Fruit fly (Drosophila melanogaster) whole organism, embryonic: Measurements from ENCODE around the gene wls.

ENCODE experiments used
- CG12219 ChIP-seq: fragments of 200-800 bp; sonication (Bioruptor generic); optimal IDR thresholded peaks from 3 replicates; lab custom pipeline; 2018; ENCODE audit warnings: missing biosample characterization, mild to moderate bottlenecking, missing genetic modification characterization
- CG1529 ChIP-seq: fragments of 200-800 bp; sonication (Bioruptor generic); optimal IDR thresholded peaks from 3 replicates; lab custom pipeline; 2018; ENCODE audit warnings: missing biosample characterization, missing genetic modification characterization
- CG15696 ChIP-seq: fragments of 200-800 bp; sonication (Bioruptor generic); optimal IDR thresholded peaks from 2 replicates; lab custom pipeline; 2019; ENCODE audit warnings: missing biosample characterization, mild to moderate bottlenecking, missing genetic modification characterization, moderate library complexity
- CG17361 ChIP-seq: fragments of 200-800 bp; sonication (Bioruptor generic); IDR thresholded peaks from 3 replicates; pipeline ENCODE4 v1.3.6; 2022; ENCODE audit warnings: missing biosample characterization, missing genetic modification characterization
- CG18476 ChIP-seq: fragments of 200-800 bp; sonication (Bioruptor generic); optimal IDR thresholded peaks from 2 replicates; lab custom pipeline; 2016; ENCODE audit warnings: missing biosample characterization, mild to moderate bottlenecking, missing genetic modification characterization
- CG18764 ChIP-seq: fragments of 200-800 bp; sonication (Bioruptor generic); optimal IDR thresholded peaks from 3 replicates; lab custom pipeline; 2016; ENCODE audit warnings: missing biosample characterization, missing genetic modification characterization
- CG2875 ChIP-seq: fragments of 200-800 bp; sonication (Bioruptor generic); optimal IDR thresholded peaks from 2 replicates; lab custom pipeline; 2017; ENCODE audit warnings: missing biosample characterization, mild to moderate bottlenecking, missing genetic modification characterization, missing genetic modification reagents
- CG3065 ChIP-seq: fragments of 200-800 bp; sonication (Bioruptor generic); optimal IDR thresholded peaks from 2 replicates; lab custom pipeline; 2016; ENCODE audit warnings: missing biosample characterization, missing genetic modification characterization
- CG3163 ChIP-seq: fragments of 200-800 bp; sonication (Bioruptor generic); optimal IDR thresholded peaks from 3 replicates; lab custom pipeline; 2016; ENCODE audit warnings: missing biosample characterization, missing genetic modification characterization
- CG4707 ChIP-seq: fragments of 200-800 bp; sonication (Bioruptor generic); optimal IDR thresholded peaks from 2 replicates; lab custom pipeline; 2018; ENCODE audit warnings: missing biosample characterization, mild to moderate bottlenecking, missing genetic modification characterization, moderate library complexity
- CG5245 ChIP-seq: fragments of 200-800 bp; sonication (Bioruptor generic); optimal IDR thresholded peaks from 3 replicates; lab custom pipeline; 2016; ENCODE audit warnings: missing biosample characterization, missing genetic modification characterization
- CG6175 ChIP-seq: fragments of 200-800 bp; sonication (Bioruptor generic); IDR thresholded peaks from 3 replicates; pipeline ENCODE4 v1.3.6; 2022; ENCODE audit warnings: missing biosample characterization, missing genetic modification characterization
- CG6654 ChIP-seq: fragments of 200-800 bp; sonication (Bioruptor generic); optimal IDR thresholded peaks from 2 replicates; lab custom pipeline; 2017; ENCODE audit warnings: missing biosample characterization, mild to moderate bottlenecking, missing genetic modification characterization
- CHES-1-like ChIP-seq: fragments of 200-800 bp; sonication (Bioruptor generic); optimal IDR thresholded peaks from 2 replicates; lab custom pipeline; 2016; ENCODE audit warnings: missing biosample characterization, missing genetic modification characterization
- Camta ChIP-seq: fragments of 200-800 bp; sonication (Bioruptor generic); optimal IDR thresholded peaks from 2 replicates; lab custom pipeline; 2016; ENCODE audit warnings: missing biosample characterization, missing genetic modification characterization
- CrebB ChIP-seq: fragments of 200-800 bp; sonication (Bioruptor generic); optimal IDR thresholded peaks from 3 replicates; lab custom pipeline; 2018; ENCODE audit warnings: missing biosample characterization, mild to moderate bottlenecking, missing genetic modification characterization
- Gug ChIP-seq: fragments of 200-800 bp; sonication (Bioruptor generic); IDR thresholded peaks from 4 replicates; pipeline ENCODE4 v1.3.6; 2022; ENCODE audit warnings: missing biosample characterization, missing genetic modification characterization
- HmgZ ChIP-seq: fragments of 200-800 bp; sonication (Bioruptor generic); optimal IDR thresholded peaks from 2 replicates; lab custom pipeline; 2018; ENCODE audit warnings: missing biosample characterization, mild to moderate bottlenecking, missing genetic modification characterization
- Hsf ChIP-seq: fragments of 200-800 bp; sonication (Bioruptor generic); optimal IDR thresholded peaks from 3 replicates; lab custom pipeline; 2016; ENCODE audit warnings: missing biosample characterization, missing genetic modification characterization
- Lim3 ChIP-seq: fragments of 200-800 bp; sonication (Bioruptor generic); IDR thresholded peaks from 2 replicates; pipeline ENCODE4 v1.3.6; 2022; ENCODE audit warnings: missing biosample characterization, missing genetic modification characterization
- MTF-1 ChIP-seq: fragments of 200-800 bp; sonication (Bioruptor generic); optimal IDR thresholded peaks from 2 replicates; lab custom pipeline; 2018; ENCODE audit warnings: missing biosample characterization, mild to moderate bottlenecking, missing genetic modification characterization, borderline replicate concordance
- Mad ChIP-seq: fragments of 200-800 bp; sonication (Bioruptor generic); optimal IDR thresholded peaks from 2 replicates; lab custom pipeline; 2016; ENCODE audit warnings: missing biosample characterization, missing genetic modification characterization
- Mes4 ChIP-seq: fragments of 200-800 bp; sonication (Bioruptor generic); optimal IDR thresholded peaks from 2 replicates; lab custom pipeline; 2016; ENCODE audit warnings: missing biosample characterization, missing genetic modification characterization
- NFAT ChIP-seq: fragments of 200-800 bp; sonication (Bioruptor generic); IDR thresholded peaks from 2 replicates; pipeline ENCODE4 v1.3.6; 2022; ENCODE audit warnings: missing biosample characterization, missing genetic modification characterization
- Oaz ChIP-seq: fragments of 200-800 bp; sonication (Bioruptor generic); IDR thresholded peaks from 2 replicates; pipeline ENCODE4 v1.3.6; 2022; ENCODE audit warnings: missing biosample characterization, missing genetic modification characterization
- PHDP ChIP-seq: fragments of 200-800 bp; sonication (Bioruptor generic); optimal IDR thresholded peaks from 3 replicates; lab custom pipeline; 2018; ENCODE audit warnings: missing biosample characterization, mild to moderate bottlenecking, missing genetic modification characterization, moderate library complexity
- Stat92E ChIP-seq, 3 experiments: fragments of >200 bp in 2 of 3; fragments of 200-800 bp in 1 of 3; sonication (Bioruptor generic) in 1 of 3; optimal IDR thresholded peaks; 2 replicates each; lab custom pipeline; 2017 to 2019; ENCODE audit warnings: missing biosample characterization in 3 of 3, missing genetic modification characterization in 3 of 3, mild to moderate bottlenecking in 1 of 3, moderate library complexity in 1 of 3
- YL-1 ChIP-seq: fragments of 200-800 bp; sonication (Bioruptor generic); optimal IDR thresholded peaks from 3 replicates; lab custom pipeline; 2017; ENCODE audit warnings: missing biosample characterization, mild to moderate bottlenecking, missing genetic modification characterization
- ac ChIP-seq: fragments of 200-800 bp; sonication (Bioruptor generic); optimal IDR thresholded peaks from 3 replicates; lab custom pipeline; 2017; ENCODE audit warnings: missing biosample characterization, mild to moderate bottlenecking, missing genetic modification characterization
- chm ChIP-seq: fragments of 200-800 bp; sonication (Bioruptor generic); IDR thresholded peaks from 2 replicates; pipeline ENCODE4 v1.3.6; 2022; ENCODE audit warnings: missing biosample characterization, missing genetic modification characterization
- croc ChIP-seq: fragments of 200-800 bp; sonication (Bioruptor generic); conservative IDR thresholded peaks from 3 replicates; pipeline ENCODE4 v1.3.6; 2022; ENCODE audit warnings: missing biosample characterization, missing genetic modification characterization
- dati ChIP-seq: fragments of 200-800 bp; sonication (Bioruptor generic); IDR thresholded peaks from 2 replicates; pipeline ENCODE4 v1.3.6; 2022; ENCODE audit warnings: missing biosample characterization, missing genetic modification characterization
- fd64A ChIP-seq: fragments of 200-800 bp; sonication (Bioruptor generic); optimal IDR thresholded peaks from 3 replicates; lab custom pipeline; 2018; ENCODE audit warnings: missing biosample characterization, mild to moderate bottlenecking, missing genetic modification characterization
- gcm ChIP-seq: fragments of 200-800 bp; sonication (Bioruptor generic); optimal IDR thresholded peaks from 2 replicates; lab custom pipeline; 2019; ENCODE audit warnings: missing biosample characterization, mild to moderate bottlenecking, missing genetic modification characterization, moderate library complexity
- gem ChIP-seq: fragments of 200-800 bp; sonication (Bioruptor generic); optimal IDR thresholded peaks from 2 replicates; lab custom pipeline; 2019; ENCODE audit warnings: missing biosample characterization, mild to moderate bottlenecking, missing genetic modification characterization, moderate library complexity
- gt ChIP-seq: fragments of 200-800 bp; sonication (Bioruptor generic); IDR thresholded peaks from 2 replicates; pipeline ENCODE4 v1.3.6; 2022; ENCODE audit warnings: missing biosample characterization, missing genetic modification characterization
- jing ChIP-seq: fragments of 200-800 bp; sonication (Bioruptor generic); optimal IDR thresholded peaks from 2 replicates; lab custom pipeline; 2018; ENCODE audit warnings: missing biosample characterization, mild to moderate bottlenecking, missing genetic modification characterization
- klu ChIP-seq: fragments of 200-800 bp; sonication (Bioruptor generic); IDR thresholded peaks from 2 replicates; pipeline ENCODE4 v1.3.6; 2022; ENCODE audit warnings: missing biosample characterization, missing genetic modification characterization
- kni ChIP-seq: fragments of 200-800 bp; sonication (Bioruptor generic); optimal IDR thresholded peaks from 3 replicates; lab custom pipeline; 2017; ENCODE audit warnings: mild to moderate bottlenecking, missing biosample characterization, missing genetic modification reagents, missing genetic modification characterization
- lmd ChIP-seq: fragments of 200-800 bp; sonication (Bioruptor generic); IDR thresholded peaks from 2 replicates; pipeline ENCODE4 v1.3.6; 2022; ENCODE audit warnings: missing biosample characterization, missing genetic modification characterization
- otp ChIP-seq: fragments of 200-800 bp; sonication (Bioruptor generic); IDR thresholded peaks from 3 replicates; pipeline ENCODE4, ENCODE4 v1.3.6; 2022; ENCODE audit warnings: missing biosample characterization, missing genetic modification characterization
- pfk ChIP-seq: fragments of 200-800 bp; sonication (Bioruptor generic); optimal IDR thresholded peaks from 2 replicates; lab custom pipeline; 2018; ENCODE audit warnings: missing biosample characterization, mild to moderate bottlenecking, missing genetic modification characterization, moderate library complexity
- repo ChIP-seq: fragments of 200-800 bp; sonication (Bioruptor generic); optimal IDR thresholded peaks from 2 replicates; lab custom pipeline; 2016; ENCODE audit warnings: missing biosample characterization, missing genetic modification characterization
- ro ChIP-seq: fragments of 200-800 bp; sonication (Bioruptor generic); IDR thresholded peaks from 2 replicates; pipeline ENCODE4 v1.3.6; 2022; ENCODE audit warnings: missing biosample characterization, missing genetic modification characterization
- salm ChIP-seq: fragments of 200-800 bp; sonication (Bioruptor generic); optimal IDR thresholded peaks from 2 replicates; lab custom pipeline; 2018; ENCODE audit warnings: missing biosample characterization, mild to moderate bottlenecking, missing genetic modification characterization
- sens-2 ChIP-seq: fragments of 200-800 bp; sonication (Bioruptor generic); IDR thresholded peaks from 2 replicates; pipeline ENCODE4 v1.3.6; 2022; ENCODE audit warnings: missing biosample characterization, missing genetic modification characterization
- slbo ChIP-seq: fragments of 200-800 bp; sonication (Bioruptor generic); IDR thresholded peaks from 2 replicates; pipeline ENCODE4 v1.3.6; 2022; ENCODE audit warnings: missing biosample characterization, missing genetic modification characterization
- sob ChIP-seq: fragments of 200-800 bp; sonication (Bioruptor generic); IDR thresholded peaks from 2 replicates; pipeline ENCODE4 v1.3.6; 2022; ENCODE audit warnings: missing biosample characterization, missing genetic modification characterization
- tll ChIP-seq, 2 experiments: fragments of 200-800 bp in 1 of 2; fragments of >200 bp in 1 of 2; sonication (Bioruptor generic) in 1 of 2; optimal IDR thresholded peaks; 2 replicates each; lab custom pipeline; 2017 to 2019; ENCODE audit warnings: missing biosample characterization in 2 of 2, missing genetic modification characterization in 2 of 2, mild to moderate bottlenecking in 1 of 2, moderate library complexity in 1 of 2
- zen2 ChIP-seq: fragments of 200-800 bp; sonication (Bioruptor generic); IDR thresholded peaks from 3 replicates; pipeline ENCODE4 v1.3.6; 2022; ENCODE audit warnings: missing biosample characterization, missing genetic modification characterization; ENCODE audit not compliant: partially characterized antibody
- zf30C ChIP-seq: fragments of 200-800 bp; sonication (Bioruptor generic); optimal IDR thresholded peaks from 3 replicates; lab custom pipeline; 2018; ENCODE audit warnings: missing biosample characterization, mild to moderate bottlenecking, missing genetic modification characterization

Gene wls

DNA sequence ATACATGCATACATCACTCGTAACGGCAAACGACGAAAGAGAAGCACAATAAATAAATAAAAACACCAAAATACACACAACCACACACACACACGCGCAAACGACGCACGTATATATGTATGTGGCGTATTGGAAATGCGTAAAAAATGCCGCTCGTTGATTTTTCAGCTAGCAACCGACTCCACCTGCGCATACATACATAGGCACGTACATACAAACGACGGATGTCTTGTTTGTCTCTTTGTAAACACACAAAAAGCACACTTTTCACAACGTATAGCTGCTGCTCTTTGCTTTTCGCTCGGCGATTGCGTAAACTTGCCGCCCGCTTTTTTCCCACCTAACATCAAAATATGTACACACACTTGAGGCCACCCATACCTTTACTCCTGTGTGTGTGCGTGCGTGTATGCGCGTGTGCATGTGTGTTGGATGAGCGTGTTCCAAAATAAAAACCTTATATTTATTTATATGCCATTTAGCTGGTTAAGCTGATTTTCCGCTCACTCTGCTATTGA is 49.5 kb downstream of the wls start (continued):
- 0 out of 2 replicates have a peak, but pooled peaks have one; percentile 11 for TF ChIP-seq chm (GFP tag; lab: Robert Waterston, UW)
- TF ChIP-seq repo (GFP tag; lab: Kevin White, UChicago): peak; percentile 14
- TF ChIP-seq gem (tag; lab: Kevin White, UChicago): no peak
- TF ChIP-seq Stat92E (GFP tag; optimal IDR thresholded peaks at IDR 0.05; lab: Kevin White, UChicago): peak in 1 of 3 experiments; percentile 90
- TF ChIP-seq salm (tag; lab: Kevin White, UChicago): no peak
- TF ChIP-seq Oaz (GFP tag; lab: Robert Waterston, UW): no peak
- peak; percentile 49 for TF ChIP-seq ac
- TF ChIP-seq ro (GFP tag; lab: Robert Waterston, UW): no peak
- TF ChIP-seq otp (GFP tag; lab: Robert Waterston, UW): no peak
- TF ChIP-seq sob (GFP tag; lab: Robert Waterston, UW): peak; percentile 48
- no peak for TF ChIP-seq CG3065 (GFP tag; lab: Kevin White, UChicago)
- TF ChIP-seq YL-1 (GFP tag; lab: Kevin White, UChicago): peak; percentile 14
- TF ChIP-seq CG1529 (GFP tag; lab: Kevin White, UChicago): peak; percentile 30
- TF ChIP-seq zf30C (GFP tag; lab: Kevin White, UChicago): no peak
- no peak; the same call in 2 of the 3 replicates for TF ChIP-seq CG17361 (GFP tag; lab: Robert Waterston, UW)
- TF ChIP-seq croc (GFP tag; lab: Robert Waterston, UW): no peak
- peak; percentile 81 for TF ChIP-seq fd64A (GFP tag; lab: Kevin White, UChicago)
- TF ChIP-seq CG18476 (GFP tag; lab: Kevin White, UChicago): no peak
- peak; percentile 40 for TF ChIP-seq slbo
- TF ChIP-seq pfk: peak; percentile 55
- TF ChIP-seq CG5245: no peak
- no peak for TF ChIP-seq Gug (GFP tag; lab: Robert Waterston, UW)
- TF ChIP-seq Mes4: no peak
- TF ChIP-seq MTF-1: peak; percentile 46
- peak; percentile 13 for TF ChIP-seq CG12219
- TF ChIP-seq Camta (GFP tag; lab: Kevin White, UChicago): no peak
- TF ChIP-seq CG2875 (GFP tag; lab: Kevin White, UChicago): peak; percentile 35
- TF ChIP-seq CG18764: no peak
- TF ChIP-seq Lim3 (GFP tag; lab: Robert Waterston, UW): no peak
- peak in 1 of 2 experiments; percentile 44 for TF ChIP-seq tll (GFP tag; optimal IDR thresholded peaks at IDR 0.05; lab: Kevin White, UChicago)
- no peak for TF ChIP-seq lmd (GFP tag; lab: Robert Waterston, UW)
- TF ChIP-seq gt: no peak
- peak; percentile 47 for TF ChIP-seq CrebB
- TF ChIP-seq gcm (GFP tag; lab: Kevin White, UChicago): peak; percentile 45
- no peak for TF ChIP-seq sens-2
- peak; percentile 6; the same call in 1 of the 2 replicates for TF ChIP-seq NFAT (GFP tag; lab: Robert Waterston, UW)
- TF ChIP-seq kni (GFP tag; lab: Kevin White, UChicago): peak; percentile 95
- no peak for TF ChIP-seq CG6654 (GFP tag; lab: Kevin White, UChicago)
- TF ChIP-seq Mad (GFP tag; lab: Kevin White, UChicago): peak; percentile 11
- peak; percentile 26 for TF ChIP-seq CG15696 (tag; lab: Kevin White, UChicago)
- TF ChIP-seq zen2 (GFP tag; lab: Robert Waterston, UW): no peak
- TF ChIP-seq jing (GFP tag; lab: Kevin White, UChicago): no peak
- TF ChIP-seq CG6175 (GFP tag; lab: Robert Waterston, UW): no peak
- peak; percentile 65 for TF ChIP-seq CG3163 (GFP tag; lab: Kevin White, UChicago)
- TF ChIP-seq dati: no peak
- peak; percentile 53 for TF ChIP-seq PHDP (tag; lab: Kevin White, UChicago)
- TF ChIP-seq CHES-1-like (GFP tag; lab: Kevin White, UChicago): peak; percentile 27
- no peak for TF ChIP-seq klu
- peak; percentile 48 for TF ChIP-seq HmgZ
- TF ChIP-seq CG4707 (GFP tag; lab: Kevin White, UChicago): peak; percentile 3
- no peak for TF ChIP-seq Hsf (GFP tag; lab: Kevin White, UChicago)
